Worm (Caenorhabditis elegans) whole organism, dauer: ENCODE measurements around the gene try-1.
"Not testable (repeated sequence)": the region's sequence is repeated elsewhere in the genome, so short reads cannot be mapped to it uniquely, and the experiment has no call there.

ENCODE experiments used
- unc-62 ChIP-seq: sonication (generic microtip); optimal IDR thresholded peaks from 2 replicates; lab custom pipeline; 2017; ENCODE audit warnings: missing biosample characterization, missing genetic modification reagents, missing genetic modification characterization

Gene try-1

DNA sequence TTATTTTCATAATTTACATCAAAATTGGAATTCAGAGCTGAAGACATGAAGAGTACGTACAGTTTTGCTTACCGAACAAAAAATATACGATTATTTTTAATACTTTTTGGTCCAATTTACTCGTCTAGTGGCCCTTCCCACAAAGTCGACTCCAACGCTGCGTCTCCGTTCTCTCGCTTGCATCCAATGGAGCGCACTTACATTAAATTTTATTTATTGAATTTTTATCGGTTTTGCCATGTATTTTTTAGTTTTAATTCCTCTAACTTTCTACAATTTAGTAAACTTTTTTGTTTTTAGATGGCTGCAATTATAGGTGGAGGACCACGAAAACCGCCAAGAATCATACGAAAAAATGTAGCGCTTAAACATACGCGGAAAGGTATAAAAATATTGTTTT is 13.8 kb downstream of the try-1 start, which contains the start of gene ZK546.5:
ZK546.5 (plus strand) TSS at position 301 of the 400 bp plus-strand sequence.
- TF ChIP-seq unc-62 (GFP tag; lab: Kevin White, UChicago): no peak

- TF ChIP-seq unc-62 (GFP tag; lab: Kevin White, UChicago): no peak
Observed at ce11 chrII:4934954-4935353, 14.4 kb downstream of the try-1 start, which contains the start of gene gst-30. Gene gst-30 (minus strand): TSS chrII:4935054.

DNA sequence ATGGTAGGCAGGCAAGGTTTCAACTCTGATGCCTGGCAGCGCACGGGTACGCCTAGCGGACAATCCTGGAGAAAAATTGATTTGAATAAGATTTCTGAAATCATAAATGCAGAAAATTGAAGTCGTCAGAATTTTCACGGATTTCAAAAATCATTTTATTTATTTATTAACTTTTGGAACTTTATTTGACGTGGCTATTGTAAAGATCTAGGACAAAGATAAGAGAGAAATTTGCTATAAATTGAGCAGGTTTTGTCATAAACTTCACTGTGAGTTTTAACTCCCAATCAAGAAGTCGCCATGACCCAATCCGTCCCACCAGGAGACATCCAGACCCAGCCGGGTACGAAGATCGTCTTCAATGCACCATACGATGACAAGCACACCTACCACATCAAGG is 16.6 kb downstream of the try-1 start, which contains the start of gene msp-152:
msp-152 (plus strand) TSS at position 301 of the 400 bp plus-strand sequence.
- TF ChIP-seq unc-62 (GFP tag; lab: Kevin White, UChicago): not testable (repeated sequence)

DNA sequence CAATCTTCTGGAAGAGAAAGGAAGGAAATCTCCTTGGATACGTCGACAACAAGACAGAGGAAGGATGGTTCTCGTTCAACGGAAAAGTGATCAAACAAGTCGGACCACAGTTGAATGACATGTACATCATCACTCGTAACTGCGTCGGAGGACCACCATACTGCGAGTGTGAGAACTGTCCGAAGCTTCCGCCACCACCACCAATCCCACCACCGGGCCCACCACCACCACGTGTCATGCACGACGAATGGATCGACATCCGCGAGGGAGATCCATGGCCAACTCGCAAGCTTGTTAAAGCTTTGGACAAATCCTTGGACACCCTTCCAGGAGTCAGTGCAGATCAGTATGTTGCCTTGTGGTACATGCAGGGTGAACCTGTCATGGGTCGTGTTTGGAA is 18.0 kb downstream of the try-1 start:
- no peak for TF ChIP-seq unc-62 (GFP tag; lab: Kevin White, UChicago)

DNA sequence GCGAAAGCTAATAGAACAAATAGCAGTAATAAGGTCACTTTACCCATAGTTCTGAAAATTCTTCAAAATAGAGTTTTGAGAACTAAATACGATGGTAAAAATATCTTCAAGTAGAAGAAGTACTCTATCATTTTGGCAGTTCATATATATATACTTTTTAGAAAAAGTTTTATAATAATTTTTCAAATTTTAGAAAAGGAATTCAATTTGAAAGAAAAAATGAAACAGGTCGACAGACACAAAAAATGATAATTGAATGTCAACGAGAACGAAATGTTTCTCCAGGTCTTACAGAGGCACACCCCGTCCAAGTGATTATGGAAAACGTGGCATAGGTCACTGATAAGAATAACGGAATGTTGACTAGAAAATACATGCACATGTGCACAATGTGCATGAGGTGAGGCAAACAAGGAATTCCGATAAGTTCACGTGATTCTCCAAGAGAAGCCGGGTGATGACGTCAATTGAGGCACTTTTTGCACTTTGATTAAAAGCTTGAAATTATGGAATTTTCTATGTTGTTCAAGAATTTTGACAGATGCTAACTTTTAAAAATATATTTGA is 24.0 kb downstream of the try-1 start, which contains the start of gene aagr-2:
aagr-2 (minus strand) TSS at position 51 of the 567 bp plus-strand sequence.
- no peak for TF ChIP-seq unc-62 (GFP tag; lab: Kevin White, UChicago)

ce11 chrII:4924729-4925128 is 24.6 kb downstream of the try-1 start:
- TF ChIP-seq unc-62 (GFP tag; lab: Kevin White, UChicago): no peak

DNA sequence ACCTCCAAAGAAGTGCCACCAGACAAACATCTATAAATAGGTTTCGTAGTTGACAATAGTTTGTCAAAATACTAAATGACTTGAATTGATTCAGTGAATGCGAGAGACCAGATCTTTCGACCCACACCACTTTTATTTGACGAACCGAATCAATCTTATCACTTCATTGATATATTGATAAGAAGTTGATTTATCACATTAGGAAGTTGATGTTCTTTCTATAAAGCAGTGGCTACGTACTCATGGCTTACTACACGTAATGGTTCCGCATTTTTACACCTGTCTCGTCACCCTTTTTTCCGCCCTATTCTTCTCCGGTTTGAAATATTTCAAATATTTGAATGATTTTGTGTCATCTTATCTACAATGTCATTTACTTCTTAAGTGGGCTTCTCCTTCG is 28.7 kb downstream of the try-1 start:
- no peak for TF ChIP-seq unc-62 (GFP tag; lab: Kevin White, UChicago)

DNA sequence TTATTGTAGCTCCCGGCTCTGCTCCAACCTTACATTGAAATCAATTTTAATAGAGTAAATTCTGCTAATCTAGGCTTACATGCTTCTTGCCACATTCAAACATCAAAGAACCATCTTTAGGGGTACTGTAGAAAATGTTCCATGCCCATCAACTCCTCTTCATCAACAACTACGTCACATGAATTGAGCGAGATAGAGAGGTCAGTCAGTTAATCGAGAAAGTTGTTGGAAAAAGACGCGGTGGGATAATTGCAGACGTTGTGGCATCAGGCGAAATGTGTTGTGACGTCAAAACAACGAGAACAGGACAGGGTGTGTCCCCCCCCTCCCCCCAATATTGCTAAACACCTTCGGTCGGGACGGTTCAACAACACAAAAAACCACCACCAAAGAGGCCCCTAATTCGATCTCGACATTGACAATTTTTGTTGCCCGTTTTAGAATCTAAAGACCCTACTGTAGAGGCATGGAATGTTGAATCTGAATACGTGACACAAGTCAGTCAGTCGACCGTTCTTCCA is 30.8 kb downstream of the try-1 start:
- no peak for TF ChIP-seq unc-62 (GFP tag; lab: Kevin White, UChicago)

DNA sequence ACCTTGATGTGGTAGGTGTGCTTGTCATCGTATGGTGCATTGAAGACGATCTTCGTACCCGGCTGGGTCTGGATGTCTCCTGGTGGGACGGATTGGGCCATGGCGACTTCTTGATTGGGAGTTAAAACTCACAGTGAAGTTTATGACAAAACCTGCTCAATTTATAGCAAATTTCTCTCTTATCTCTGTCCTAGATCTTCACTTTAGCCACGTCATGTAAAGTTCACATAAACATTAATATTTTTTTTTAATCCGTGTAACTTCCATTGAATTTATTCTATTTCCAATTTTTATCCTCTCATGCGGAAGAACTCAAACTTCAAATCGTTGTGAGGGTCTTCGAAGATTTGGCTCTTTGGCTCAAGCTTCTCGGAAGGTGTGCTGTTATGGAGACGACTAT is 32.9 kb downstream of the try-1 start, which contains the start of gene msp-31:
msp-31 (minus strand) TSS at position 101 of the 400 bp plus-strand sequence.
- TF ChIP-seq unc-62 (GFP tag; lab: Kevin White, UChicago): not testable (repeated sequence)

- no peak for TF ChIP-seq unc-62 (GFP tag; lab: Kevin White, UChicago)
Observed at ce11 chrII:4915572-4915971, 33.8 kb downstream of the try-1 start.

- TF ChIP-seq unc-62 (GFP tag; lab: Kevin White, UChicago): no peak
Observed at ce11 chrII:4914214-4914613, 35.1 kb downstream of the try-1 start, which contains the start of gene R05F9.11. Gene R05F9.11 (minus strand): TSS chrII:4914218.

DNA sequence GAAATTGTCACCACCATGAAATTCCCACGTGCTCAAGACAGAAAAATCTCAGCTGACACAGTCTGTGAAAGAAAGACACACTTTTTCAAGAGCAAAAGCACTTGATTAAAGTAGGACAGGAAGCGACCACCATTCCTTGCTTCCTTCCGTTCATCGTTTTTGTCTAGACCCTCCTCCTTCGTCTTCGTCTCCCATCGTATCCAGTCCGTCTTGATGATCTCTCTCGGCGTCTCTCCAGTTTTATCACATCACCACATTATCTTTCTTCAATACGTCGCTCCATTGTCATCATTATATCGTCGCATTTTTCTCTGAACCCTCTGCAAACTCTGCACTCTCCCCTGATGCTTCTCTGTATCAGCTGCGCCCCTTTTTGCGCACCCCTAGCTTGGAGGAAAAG is 41.2 kb downstream of the try-1 start:
- no peak for TF ChIP-seq unc-62 (GFP tag; lab: Kevin White, UChicago)

DNA sequence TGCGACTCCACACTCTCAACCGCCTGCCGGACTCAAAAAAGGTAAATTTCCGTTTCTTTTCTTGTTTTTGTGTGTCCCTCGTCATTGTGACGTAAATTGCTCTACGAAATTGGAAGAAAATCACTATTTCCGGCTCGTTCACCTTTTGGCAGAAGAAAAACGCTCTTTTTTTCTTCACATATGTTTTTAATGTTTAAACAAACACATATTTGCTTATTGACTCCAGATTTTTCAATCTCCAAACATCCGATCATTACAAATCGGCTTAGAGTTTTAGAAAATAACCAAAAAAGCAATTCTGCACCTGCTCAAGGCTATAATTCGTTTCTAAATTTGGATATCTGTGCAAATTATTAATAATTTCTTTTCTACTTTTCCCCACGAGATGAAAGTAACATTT is 43.4 kb downstream of the try-1 start:
- TF ChIP-seq unc-62 (GFP tag; lab: Kevin White, UChicago): no peak

DNA sequence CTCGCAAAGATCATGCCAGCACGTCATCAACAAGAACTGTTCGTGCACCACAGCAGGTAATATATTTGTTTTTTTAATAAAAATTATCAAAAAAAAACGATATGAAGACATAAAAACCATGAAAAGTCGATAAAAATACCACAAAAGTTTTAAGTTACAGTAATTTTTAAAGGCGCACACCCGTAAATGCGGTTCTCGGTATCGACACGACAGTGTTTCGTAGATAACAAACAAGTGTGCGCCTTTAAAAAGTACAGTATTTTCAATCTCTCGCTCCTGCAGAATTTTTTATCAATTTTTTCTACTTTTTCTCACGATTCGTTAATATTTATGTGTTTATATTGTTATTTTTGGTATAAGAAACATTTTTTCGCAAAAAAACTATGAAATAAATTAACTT is 44.0 kb downstream of the try-1 start:
- TF ChIP-seq unc-62 (GFP tag; lab: Kevin White, UChicago): no peak

DNA sequence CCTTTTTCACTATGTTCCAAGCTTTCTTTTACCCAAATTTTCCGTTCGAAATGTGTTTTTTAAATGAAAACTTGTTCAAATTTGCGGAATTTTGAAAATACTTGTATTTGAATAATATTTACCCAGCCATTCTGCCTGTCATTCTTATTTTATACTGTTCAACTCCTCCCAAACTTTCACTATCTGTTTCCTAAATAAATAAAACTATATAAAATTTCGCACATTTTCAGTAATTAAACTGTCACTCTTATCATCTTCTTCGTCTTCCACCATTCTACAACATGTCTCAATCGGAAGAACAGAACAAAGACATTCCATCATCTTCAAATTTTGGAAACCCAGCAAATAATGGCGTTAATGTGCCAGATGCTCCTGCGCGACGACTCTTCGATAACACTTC is 44.5 kb downstream of the try-1 start, which contains the start of gene btbd-10:
btbd-10 (plus strand) TSS at position 231 of the 400 bp plus-strand sequence.
- TF ChIP-seq unc-62 (GFP tag; lab: Kevin White, UChicago): no peak

DNA sequence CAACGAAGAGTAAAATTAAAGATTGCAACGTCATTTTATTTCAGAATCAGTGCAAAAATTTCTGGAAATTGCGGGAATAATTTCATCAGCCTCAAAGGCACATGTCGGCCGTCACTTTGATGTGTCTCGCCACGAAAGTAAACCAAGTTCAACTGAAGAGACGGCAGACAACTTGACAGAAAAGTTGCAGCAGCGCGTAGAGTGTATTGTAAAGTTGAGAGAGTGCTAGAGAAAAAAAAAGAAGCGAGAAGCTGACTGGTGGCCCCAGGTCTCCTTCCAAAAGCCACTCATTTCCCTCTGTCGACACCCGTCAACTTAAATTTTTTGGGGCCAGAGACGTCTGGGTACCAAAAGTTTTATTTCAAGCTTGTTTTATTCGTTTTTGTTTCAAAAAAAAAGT is 45.0 kb downstream of the try-1 start:
- no peak for TF ChIP-seq unc-62 (GFP tag; lab: Kevin White, UChicago)

- TF ChIP-seq unc-62 (GFP tag; lab: Kevin White, UChicago): not testable (repeated sequence)
Observed at ce11 chrII:4903696-4904095, 45.6 kb downstream of the try-1 start, which contains the start of gene sgt-1. Gene sgt-1 (minus strand): TSS chrII:4903796.
